ENCODE assay signal across 2 fruit fly cellular contexts in the genomic region with DNA sequence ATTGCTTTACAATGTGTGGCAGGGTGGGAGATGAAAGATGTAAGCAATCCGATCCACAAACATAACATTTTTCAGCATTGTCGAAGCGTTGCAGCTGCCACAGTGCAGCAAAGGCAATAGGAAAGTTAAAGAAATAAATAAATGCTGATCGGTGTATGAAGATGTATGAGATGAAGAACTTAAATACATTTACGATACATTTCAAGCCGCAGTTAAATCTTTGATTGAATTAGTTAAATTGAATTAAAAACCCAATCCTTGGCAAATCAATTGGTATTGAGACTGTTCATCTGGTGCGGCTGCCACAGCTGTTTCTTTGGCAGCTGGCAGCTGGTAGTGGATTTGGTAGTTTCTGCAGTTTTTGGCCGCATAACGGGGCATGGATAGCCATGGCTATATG.
TF ChIP-seq lines count a peak whose summit lies in the region.

No protein-coding gene starts in this region.

TF ChIP-seq in whole organism, prepupa, 60 proteins besides CTCF, POLR2A, EP300 and RAD21:
- TF ChIP-seq OdsH (GFP tag; optimal IDR thresholded peaks at IDR 0.05; lab: Kevin White, UChicago) (no peak), CG15336 (GFP tag; IDR thresholded peaks at IDR 0.05; lab: Robert Waterston, UW) (peak; percentile 85), CG4318 (GFP tag; optimal IDR thresholded peaks at IDR 0.05; lab: Kevin White, UChicago) (peak; percentile 47), Eip78C (GFP tag; lab: Kevin White, UChicago) (no peak), Blimp-1 (GFP tag; optimal IDR thresholded peaks at IDR 0.05; lab: Kevin White, UChicago) (no peak), eg (GFP tag; IDR thresholded peaks at IDR 0.05; lab: Robert Waterston, UW) (peak; percentile 78), CG32006 (GFP tag; optimal IDR thresholded peaks at IDR 0.05; lab: Kevin White, UChicago) (peak; percentile 64), CG11294 (GFP tag; IDR thresholded peaks at IDR 0.05; lab: Robert Waterston, UW) (0 out of 2 replicates have a peak, but pooled peaks have one; percentile 25), net (GFP tag; optimal IDR thresholded peaks at IDR 0.05; lab: Kevin White, UChicago) (no peak), CG8119 (GFP tag; IDR thresholded peaks at IDR 0.05; lab: Robert Waterston, UW) (peak; percentile 82), Gug (GFP tag; IDR thresholded peaks at IDR 0.05; lab: Robert Waterston, UW) (peak; percentile 56), Hr4 (GFP tag; optimal IDR thresholded peaks at IDR 0.05; lab: Kevin White, UChicago) (peak; percentile 19), Lpt (GFP tag; optimal IDR thresholded peaks at IDR 0.05; lab: Kevin White, UChicago) (peak; percentile 7)

TF ChIP-seq in whole organism, pupa, 21 proteins besides CTCF, POLR2A, EP300 and RAD21:
- TF ChIP-seq Ets98B (GFP tag; IDR thresholded peaks at IDR 0.05; lab: Robert Waterston, UW) (peak; percentile 38; the same call in 1 of the 2 replicates), CG8301 (tag; optimal IDR thresholded peaks at IDR 0.05; lab: Kevin White, UChicago) (no peak)
